Worm (Caenorhabditis elegans) whole organism, L3 larva: ENCODE measurements around the gene fre-1.

Experiments used
- nhr-28 ChIP-seq: fragments of 150-350 bp; optimal IDR thresholded peaks from 2 replicates; lab custom pipeline; 2014; ENCODE audit warnings: missing biosample characterization, missing genetic modification characterization
- skn-1 ChIP-seq: fragments of 150-350 bp; optimal IDR thresholded peaks from 2 replicates; lab custom pipeline; 2014; ENCODE audit warnings: missing biosample characterization, missing genetic modification characterization

DNA sequence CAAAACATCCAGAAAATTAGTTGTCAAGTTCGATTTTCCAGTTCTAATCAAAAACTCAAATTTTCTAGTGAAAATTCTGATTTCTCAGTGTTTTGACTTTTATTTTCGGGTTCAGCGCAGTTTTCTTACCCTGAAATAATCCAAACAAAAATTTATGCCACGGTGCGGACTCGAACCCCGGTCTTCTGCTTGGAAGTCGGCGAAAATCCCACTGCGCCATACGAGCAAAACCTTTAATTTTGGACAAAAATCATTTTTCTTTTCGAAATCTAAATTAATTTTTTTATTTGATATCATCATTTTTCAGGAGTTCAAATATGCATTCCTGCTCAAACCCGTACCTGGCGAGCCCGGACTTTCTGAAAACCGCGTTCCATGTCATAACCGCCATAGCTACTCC, 38.5 kb downstream of the fre-1 start, which contains the start of gene srh-233:
- no peak for TF ChIP-seq skn-1 (tag; lab: Kevin White, UChicago)
- TF ChIP-seq nhr-28, result no peak
